Fruit fly (Drosophila melanogaster): Measurements from ENCODE around the gene CG7518.

Gene CG7518

DNA sequence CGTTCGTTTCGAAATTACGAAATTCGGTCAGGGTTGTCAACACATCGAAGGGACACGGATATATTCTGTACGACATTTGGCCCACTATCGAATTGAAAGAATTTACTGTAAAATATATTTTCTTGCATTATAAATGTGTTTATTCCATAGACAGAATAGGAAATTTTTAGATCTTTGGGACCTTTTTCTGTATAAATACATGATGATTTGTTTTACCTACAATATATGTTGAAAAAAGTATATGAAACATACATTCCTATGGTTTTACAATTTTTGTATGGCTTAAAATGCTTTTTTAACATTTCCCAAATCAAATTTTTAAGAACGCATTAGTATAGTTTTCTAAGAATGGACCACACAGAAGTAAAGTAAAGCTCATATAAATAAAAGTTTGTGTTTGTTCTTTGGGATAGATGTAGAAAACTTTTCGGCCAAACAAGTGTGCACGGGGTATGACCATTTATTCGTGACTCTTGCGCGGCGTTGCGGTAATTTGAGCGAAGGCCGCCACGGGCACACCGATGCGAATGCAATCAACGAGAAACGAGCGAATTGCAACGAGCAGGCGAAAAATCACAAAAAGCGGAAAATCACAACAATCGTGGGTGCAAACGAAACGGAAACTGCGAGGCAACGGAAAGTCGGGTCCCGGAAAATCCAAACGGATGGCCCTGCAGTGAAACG is at the start of gene CG7518, which contains the start of the genes CG17327 and CG44194:
CG7518 (plus strand) TSS at position 540 of the 684 bp plus-strand sequence.
CG17327 (minus strand) TSS at position 177 of the 684 bp plus-strand sequence.
CG44194 (minus strand) TSS at position 177 of the 684 bp plus-strand sequence.
- TF ChIP-seq CG10348 (GFP tag; IDR thresholded peaks at IDR 0.05) (no peak), CG4496 (GFP tag; IDR thresholded peaks at IDR 0.05) (0 out of 3 replicates have a peak, but pooled peaks have one; percentile 11), Ets98B (GFP tag; IDR thresholded peaks at IDR 0.05) (0 out of 2 replicates have a peak, but pooled peaks have one; percentile 15), CG8301 (tag; optimal IDR thresholded peaks at IDR 0.05) (no peak), CG8159 (tag; optimal IDR thresholded peaks at IDR 0.05) (no peak), Pif1B (GFP tag; optimal IDR thresholded peaks at IDR 0.05) (no peak), CG17806 (tag; optimal IDR thresholded peaks at IDR 0.05) (no peak), CG15710 (tag; optimal IDR thresholded peaks at IDR 0.05) (no peak), fd96Ca (GFP tag; IDR thresholded peaks at IDR 0.05) (no peak; the same call in 2 of the 3 replicates), CG32121 (GFP tag; IDR thresholded peaks at IDR 0.05) (no peak)

DNA sequence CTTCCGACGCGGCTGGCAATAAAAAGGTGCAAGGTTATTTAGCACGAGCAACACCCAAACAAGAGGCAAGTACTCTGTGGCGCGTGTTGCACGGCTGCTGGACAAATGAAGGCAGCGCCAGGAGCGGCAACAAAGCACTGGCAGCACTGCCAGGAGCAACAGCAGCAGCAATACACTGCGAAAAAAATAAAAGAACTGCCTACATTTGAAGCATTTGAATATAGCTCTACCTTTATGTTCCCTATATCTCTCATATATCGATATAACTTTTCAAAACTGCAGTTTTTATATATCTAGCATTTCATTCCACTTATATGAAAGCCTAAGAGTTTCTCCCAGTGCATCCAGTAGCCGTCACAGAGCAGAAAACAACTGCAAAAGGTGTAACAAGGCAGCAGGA is 40.5 kb upstream of the CG7518 start:
- TF ChIP-seq CG9948 (tag; optimal IDR thresholded peaks at IDR 0.05): peak; percentile 20
- no peak for TF ChIP-seq CG17806 (tag; optimal IDR thresholded peaks at IDR 0.05)
- TF ChIP-seq Pif1B (GFP tag; optimal IDR thresholded peaks at IDR 0.05): no peak
- TF ChIP-seq Snoo (tag; optimal IDR thresholded peaks at IDR 0.05): no peak
- no peak for TF ChIP-seq EcR (GFP tag; optimal IDR thresholded peaks at IDR 0.05)
- TF ChIP-seq fd96Ca (GFP tag; IDR thresholded peaks at IDR 0.05): 0 out of 3 replicates have a peak, but pooled peaks have one; percentile 9
- peak; percentile 31 for TF ChIP-seq Pif1A (GFP tag; optimal IDR thresholded peaks at IDR 0.05)
- no peak for TF ChIP-seq Ets98B (GFP tag; IDR thresholded peaks at IDR 0.05)
- peak; percentile 44 for TF ChIP-seq CG15710 (tag; optimal IDR thresholded peaks at IDR 0.05)
- no peak for TF ChIP-seq CG12605 (GFP tag; IDR thresholded peaks at IDR 0.05)
- no peak for TF ChIP-seq rn (GFP tag; IDR thresholded peaks at IDR 0.05)
- TF ChIP-seq CG13204 (GFP tag; optimal IDR thresholded peaks at IDR 0.05): no peak
- TF ChIP-seq CG4496 (GFP tag; IDR thresholded peaks at IDR 0.05): no peak
- TF ChIP-seq CG8159 (tag; optimal IDR thresholded peaks at IDR 0.05): peak; percentile 46
- TF ChIP-seq CG34367 (tag; optimal IDR thresholded peaks at IDR 0.05): peak; percentile 12
- TF ChIP-seq gl (tag; optimal IDR thresholded peaks at IDR 0.05): no peak

DNA sequence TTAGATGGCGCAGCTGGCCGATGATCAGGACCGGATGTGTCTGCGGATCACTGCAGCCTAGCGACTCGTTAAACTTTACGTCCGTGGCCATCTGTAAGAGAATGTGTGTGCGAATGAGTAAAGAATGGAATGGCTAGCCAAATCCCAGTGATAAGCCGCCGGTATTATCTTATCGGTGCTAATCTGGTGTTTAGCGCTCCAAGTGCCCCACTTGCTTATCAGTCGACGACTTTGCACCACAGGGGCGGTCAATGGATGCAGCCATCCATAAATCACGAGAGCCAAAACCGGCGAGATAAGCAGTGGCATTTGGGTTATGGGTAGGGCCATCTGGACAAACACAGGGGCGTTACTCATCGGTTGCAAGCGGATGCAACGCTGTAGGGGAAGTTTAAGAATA is 37.7 kb upstream of the CG7518 start:
- TF ChIP-seq fd96Ca (GFP tag; IDR thresholded peaks at IDR 0.05) (no peak), EcR (GFP tag; optimal IDR thresholded peaks at IDR 0.05) (peak; percentile 47), CG9948 (tag; optimal IDR thresholded peaks at IDR 0.05) (no peak), Ets98B (GFP tag; IDR thresholded peaks at IDR 0.05) (no peak), gl (tag; optimal IDR thresholded peaks at IDR 0.05) (no peak), CG13204 (GFP tag; optimal IDR thresholded peaks at IDR 0.05) (no peak), CG4496 (GFP tag; IDR thresholded peaks at IDR 0.05) (0 out of 3 replicates have a peak, but pooled peaks have one; percentile 16), Pif1B (GFP tag; optimal IDR thresholded peaks at IDR 0.05) (no peak)

DNA sequence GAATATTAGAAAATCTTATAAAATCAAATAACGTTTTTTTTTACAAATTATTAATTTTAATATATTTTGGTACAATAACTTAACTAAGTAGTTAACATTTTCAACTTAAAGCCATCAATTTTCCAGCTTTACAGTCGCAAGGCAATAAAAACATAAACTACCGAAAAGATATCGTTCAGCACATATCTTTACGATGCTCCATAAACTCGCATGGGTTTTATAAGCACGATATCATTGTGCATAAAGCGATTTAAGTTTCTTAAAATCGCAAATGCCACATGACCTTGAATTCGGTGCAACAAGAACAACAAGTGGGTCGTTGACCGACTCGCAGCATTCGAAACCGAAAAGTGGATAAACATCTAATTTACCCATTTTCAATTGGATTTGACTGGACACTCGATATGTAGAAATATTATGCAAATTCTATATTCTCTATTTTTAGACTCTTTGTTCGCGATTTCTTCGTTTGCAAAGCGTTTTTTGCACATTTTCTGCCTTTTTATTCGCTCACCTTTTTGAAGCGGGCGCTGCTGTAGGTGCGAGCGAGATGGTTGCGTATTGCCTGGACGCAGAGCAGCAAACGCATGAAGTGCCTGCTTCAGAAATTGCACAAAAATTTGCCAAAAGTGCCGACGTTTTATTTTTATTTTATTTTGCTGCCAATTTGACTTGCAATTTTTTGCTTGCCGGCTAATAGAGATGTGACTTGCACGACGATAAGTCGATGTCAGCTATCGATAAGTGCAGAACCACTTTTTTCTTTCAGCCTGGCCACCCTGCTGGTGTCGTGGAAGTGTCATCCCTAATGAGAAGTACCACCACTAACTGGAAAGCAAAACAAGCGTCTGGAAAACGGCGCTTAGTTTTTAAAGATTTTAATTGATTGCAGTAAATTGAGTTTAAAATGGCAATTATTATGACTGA is 36.7 kb upstream of the CG7518 start, which contains the start of gene Spc25:
Spc25 (plus strand) TSS at position 817 of the 927 bp plus-strand sequence.
- no peak for TF ChIP-seq CG12605 (GFP tag; IDR thresholded peaks at IDR 0.05)
- no peak for TF ChIP-seq Snoo (tag; optimal IDR thresholded peaks at IDR 0.05)
- no peak for TF ChIP-seq CG34367 (tag; optimal IDR thresholded peaks at IDR 0.05)
- TF ChIP-seq rn (GFP tag; IDR thresholded peaks at IDR 0.05): no peak
- 0 out of 3 replicates have a peak, but pooled peaks have one; percentile 48 for TF ChIP-seq CG4496 (GFP tag; IDR thresholded peaks at IDR 0.05)
- TF ChIP-seq EcR (GFP tag; optimal IDR thresholded peaks at IDR 0.05): peak; percentile 95
- TF ChIP-seq D1 (tag; optimal IDR thresholded peaks at IDR 0.05): peak; percentile 35
- TF ChIP-seq Pif1A (GFP tag; optimal IDR thresholded peaks at IDR 0.05): peak; percentile 8

DNA sequence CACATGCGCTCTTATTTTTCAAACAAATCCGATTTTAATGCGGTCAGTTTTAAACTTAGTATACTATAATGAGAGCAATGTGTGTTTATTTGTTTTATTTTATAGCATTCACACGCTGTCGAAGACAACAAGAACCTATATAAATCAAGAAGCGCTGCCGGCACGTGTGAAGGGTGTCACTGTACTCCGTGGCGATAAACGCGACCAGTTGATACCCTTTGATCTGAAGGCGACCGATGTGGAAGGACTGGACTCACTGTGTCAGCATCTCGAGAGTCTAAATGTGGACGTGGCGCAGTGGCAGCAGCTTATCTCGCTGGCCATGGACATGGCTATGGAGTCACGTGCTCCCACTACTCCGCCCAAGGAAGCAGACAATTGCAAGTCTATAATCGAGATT is 35.3 kb upstream of the CG7518 start:
- TF ChIP-seq CG4496 (GFP tag; IDR thresholded peaks at IDR 0.05) (no peak), EcR (GFP tag; optimal IDR thresholded peaks at IDR 0.05) (peak; percentile 30)

DNA sequence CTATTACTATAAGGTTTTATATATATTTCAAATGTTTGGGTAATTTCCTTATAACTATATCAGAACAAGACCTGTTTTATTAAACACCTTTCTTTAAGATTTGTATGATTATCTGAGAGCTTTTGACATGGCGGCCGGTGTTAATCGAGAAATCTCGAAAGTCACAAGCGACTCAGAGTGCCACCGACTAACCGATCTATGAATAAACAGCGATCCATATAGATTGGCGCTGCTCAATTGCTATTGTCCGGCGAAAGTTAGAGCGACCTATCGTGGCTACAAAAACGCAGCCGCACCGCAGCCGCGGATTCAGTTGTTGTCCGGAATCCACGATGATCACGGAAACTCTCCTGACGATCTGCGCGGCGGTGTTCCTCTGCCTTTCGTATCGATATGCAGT is 34.4 kb upstream of the CG7518 start, which contains the start of gene Cyp304a1:
Cyp304a1 (plus strand) TSS at position 301 of the 400 bp plus-strand sequence.
- TF ChIP-seq D1 (tag; optimal IDR thresholded peaks at IDR 0.05) (no peak), CG34367 (tag; optimal IDR thresholded peaks at IDR 0.05) (no peak), CG8301 (tag; optimal IDR thresholded peaks at IDR 0.05) (no peak), Snoo (tag; optimal IDR thresholded peaks at IDR 0.05) (no peak), CG15710 (tag; optimal IDR thresholded peaks at IDR 0.05) (no peak), CG17806 (tag; optimal IDR thresholded peaks at IDR 0.05) (no peak), CG8159 (tag; optimal IDR thresholded peaks at IDR 0.05) (no peak), CG9948 (tag; optimal IDR thresholded peaks at IDR 0.05) (no peak), gl (tag; optimal IDR thresholded peaks at IDR 0.05) (no peak), rn (GFP tag; IDR thresholded peaks at IDR 0.05) (no peak), CG12605 (GFP tag; IDR thresholded peaks at IDR 0.05) (no peak), CG4496 (GFP tag; IDR thresholded peaks at IDR 0.05) (no peak), Pif1A (GFP tag; optimal IDR thresholded peaks at IDR 0.05) (no peak), Pif1B (GFP tag; optimal IDR thresholded peaks at IDR 0.05) (no peak), CG10348 (GFP tag; IDR thresholded peaks at IDR 0.05) (no peak), CG13204 (GFP tag; optimal IDR thresholded peaks at IDR 0.05) (no peak), CG14655 (GFP tag; optimal IDR thresholded peaks at IDR 0.05) (no peak), fd96Ca (GFP tag; IDR thresholded peaks at IDR 0.05) (no peak), CG32121 (GFP tag; IDR thresholded peaks at IDR 0.05) (no peak), EcR (GFP tag; optimal IDR thresholded peaks at IDR 0.05) (no peak)
